Fruit fly (Drosophila melanogaster) whole organism, prepupa: Measurements from ENCODE around the gene tsh.

ENCODE experiments used
- CG16779 ChIP-seq: fragments of 200-800 bp; sonication (Bioruptor generic); optimal IDR thresholded peaks from 3 replicates; lab custom pipeline; 2017; ENCODE audit warnings: missing biosample characterization, mild to moderate bottlenecking, missing genetic modification characterization
- Hr4 ChIP-seq: fragments of 200-800 bp; sonication (Bioruptor generic); optimal IDR thresholded peaks from 3 replicates; lab custom pipeline; 2016; ENCODE audit warnings: missing biosample characterization, missing genetic modification characterization
- Sox15 ChIP-seq: fragments of 200-800 bp; sonication (Bioruptor generic); optimal IDR thresholded peaks from 3 replicates; lab custom pipeline; 2016; ENCODE audit warnings: missing biosample characterization, missing genetic modification characterization
- vri ChIP-seq: fragments of 200-800 bp; sonication (Bioruptor generic); optimal IDR thresholded peaks from 3 replicates; lab custom pipeline; 2016; ENCODE audit warnings: missing biosample characterization, mild to moderate bottlenecking, missing genetic modification characterization

DNA sequence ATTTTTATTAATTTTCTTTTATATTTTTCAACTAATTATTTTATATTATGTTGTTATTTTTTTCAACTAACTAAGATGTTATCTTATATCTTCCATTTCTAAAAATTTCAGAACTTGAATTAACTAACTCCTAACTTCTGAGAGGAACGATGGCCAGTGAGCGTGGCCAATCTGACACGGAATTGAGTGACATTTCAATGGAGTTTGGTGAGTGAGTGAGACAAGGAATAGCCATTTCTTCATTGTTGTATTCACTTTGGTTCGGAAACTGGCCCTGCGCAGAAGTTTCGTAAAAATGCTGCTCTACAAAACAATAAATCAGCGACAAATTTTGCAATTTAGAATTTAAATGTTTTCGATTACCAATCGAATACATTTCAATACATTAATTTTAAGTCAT is 35.6 kb upstream of the tsh start:
- TF ChIP-seq CG16779 (tag; lab: Kevin White, UChicago), result no peak
- TF ChIP-seq Hr4 (GFP tag; lab: Kevin White, UChicago), result no peak
- no peak for TF ChIP-seq vri (GFP tag; lab: Kevin White, UChicago)
- no peak for TF ChIP-seq Sox15
